Worm (Caenorhabditis elegans) whole organism, young adult: ENCODE results near the gene srz-29.

Source experiments
- attf-3 ChIP-seq: fragments of 200-800 bp; sonication (Bioruptor generic); conservative IDR thresholded peaks from 2 replicates; pipeline ENCODE4 v1.3.6; 2022; ENCODE audit warnings: missing genetic modification reagents, missing genetic modification characterization, missing compliant biosample characterization
- zim-3 ChIP-seq: sonication (generic microtip); optimal IDR thresholded peaks from 2 replicates; lab custom pipeline; 2017; ENCODE audit warnings: mild to moderate bottlenecking, missing genetic modification characterization, moderate library complexity, missing compliant biosample characterization

DNA sequence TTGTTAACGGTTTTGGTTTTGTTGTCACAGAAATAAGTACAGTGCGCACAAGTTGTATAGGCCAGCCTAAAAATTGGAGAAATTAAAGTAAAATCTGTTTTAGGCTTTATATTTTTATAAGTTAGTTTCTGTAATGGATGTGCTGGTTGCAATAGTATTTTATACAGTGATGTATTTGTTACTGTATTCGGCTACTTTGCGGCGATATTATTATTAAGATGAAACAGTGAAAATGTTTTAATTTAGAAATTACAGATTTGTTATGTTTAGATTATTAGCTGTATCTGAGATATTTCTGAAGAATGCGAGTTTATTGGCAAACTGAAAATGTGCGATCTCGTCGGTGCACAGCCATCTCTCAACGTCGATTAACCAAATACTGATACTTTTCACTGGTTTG lies 1.8 kb upstream of the srz-29 start, which contains the start of gene ule-4:
- TF ChIP-seq attf-3 (GFP tag; lab: Robert Waterston, UW) (no peak), zim-3 (tag; lab: Kevin White, UChicago) (no peak)
